ENCODE assay signal across 1 fruit fly cellular context in genomic region chrX:21127267-21127666, dm6.
TF ChIP-seq lines count a peak whose summit lies in the region.

No protein-coding gene starts in this region.

TF ChIP-seq in whole organism, prepupa, 60 proteins besides CTCF, POLR2A, EP300 and RAD21 (continued from another document):
- peak; percentile 54 for TF ChIP-seq acj6 (GFP tag; optimal IDR thresholded peaks at IDR 0.05; lab: Kevin White, UChicago)
- TF ChIP-seq fd59A (GFP tag; optimal IDR thresholded peaks at IDR 0.05; lab: Kevin White, UChicago), result peak; percentile 41
- peak; percentile 57 for TF ChIP-seq OdsH (GFP tag; optimal IDR thresholded peaks at IDR 0.05; lab: Kevin White, UChicago)
- no peak for TF ChIP-seq vri (GFP tag; optimal IDR thresholded peaks at IDR 0.05; lab: Kevin White, UChicago)
- peak; percentile 62 for TF ChIP-seq CG10631 (GFP tag; optimal IDR thresholded peaks at IDR 0.05; lab: Kevin White, UChicago)
- peak; percentile 45 for TF ChIP-seq CG8632 (GFP tag; optimal IDR thresholded peaks at IDR 0.05; lab: Kevin White, UChicago)
- TF ChIP-seq CG34406 (GFP tag; optimal IDR thresholded peaks at IDR 0.05; lab: Kevin White, UChicago), result peak; percentile 36
- TF ChIP-seq CG6808 (GFP tag; optimal IDR thresholded peaks at IDR 0.05; lab: Kevin White, UChicago), result peak; percentile 55
- peak; percentile 52 for TF ChIP-seq achi (GFP tag; optimal IDR thresholded peaks at IDR 0.05; lab: Kevin White, UChicago)
- TF ChIP-seq CG8319 (GFP tag; optimal IDR thresholded peaks at IDR 0.05; lab: Kevin White, UChicago), result no peak
- no peak for TF ChIP-seq fkh (GFP tag; optimal IDR thresholded peaks at IDR 0.05; lab: Kevin White, UChicago)
- TF ChIP-seq Hr4 (GFP tag; optimal IDR thresholded peaks at IDR 0.05; lab: Kevin White, UChicago), result no peak
- TF ChIP-seq ss (GFP tag; optimal IDR thresholded peaks at IDR 0.05; lab: Kevin White, UChicago), result peak; percentile 16 to 74
- TF ChIP-seq Hr38 (GFP tag; optimal IDR thresholded peaks at IDR 0.05; lab: Kevin White, UChicago), result no peak
- no peak for TF ChIP-seq dac (GFP tag; optimal IDR thresholded peaks at IDR 0.05; lab: Kevin White, UChicago)
- TF ChIP-seq CG3032 (tag; optimal IDR thresholded peaks at IDR 0.05; lab: Kevin White, UChicago), result peak; percentile 68
- peak; percentile 22 for TF ChIP-seq esn (GFP tag; optimal IDR thresholded peaks at IDR 0.05; lab: Kevin White, UChicago)
- no peak for TF ChIP-seq cyc (GFP tag; optimal IDR thresholded peaks at IDR 0.05; lab: Kevin White, UChicago)
- TF ChIP-seq Hr39 (GFP tag; optimal IDR thresholded peaks at IDR 0.05; lab: Kevin White, UChicago), result no peak
- TF ChIP-seq Sox102F (GFP tag; optimal IDR thresholded peaks at IDR 0.05; lab: Kevin White, UChicago), result no peak
- peak; percentile 52 for TF ChIP-seq CG9139 (GFP tag; optimal IDR thresholded peaks at IDR 0.05; lab: Kevin White, UChicago)
- peak; percentile 63 for TF ChIP-seq dsx (GFP tag; optimal IDR thresholded peaks at IDR 0.05; lab: Kevin White, UChicago; ENCODE audit: poor library complexity, severe bottlenecking)
- peak; percentile 41 for TF ChIP-seq Eip75B (GFP tag; optimal IDR thresholded peaks at IDR 0.05; lab: Kevin White, UChicago)
- peak; percentile 40 for TF ChIP-seq pdm3 (GFP tag; optimal IDR thresholded peaks at IDR 0.05; lab: Kevin White, UChicago)
- peak; percentile 18 for TF ChIP-seq CG11762 (GFP tag; optimal IDR thresholded peaks at IDR 0.05; lab: Kevin White, UChicago; ENCODE audit: insufficient read depth)
- TF ChIP-seq Met (GFP tag; optimal IDR thresholded peaks at IDR 0.05; lab: Kevin White, UChicago), result peak; percentile 25
- TF ChIP-seq CG15336 (GFP tag; IDR thresholded peaks at IDR 0.05; lab: Robert Waterston, UW), result peak; percentile 45; the same call in 1 of the 2 replicates
- no peak for TF ChIP-seq Blimp-1 (GFP tag; optimal IDR thresholded peaks at IDR 0.05; lab: Kevin White, UChicago)
- peak; percentile 55 for TF ChIP-seq CG1621 (tag; optimal IDR thresholded peaks at IDR 0.05; lab: Kevin White, UChicago)
- TF ChIP-seq CG11902 (GFP tag; optimal IDR thresholded peaks at IDR 0.05; lab: Kevin White, UChicago), result no peak
- TF ChIP-seq Eip93F (GFP tag; optimal IDR thresholded peaks at IDR 0.05; lab: Kevin White, UChicago), result no peak
- TF ChIP-seq CG6163 (GFP tag; IDR thresholded peaks at IDR 0.05; lab: Robert Waterston, UW), result no peak; the same call in 1 of the 3 replicates
- peak; percentile 12 for TF ChIP-seq topi (GFP tag; optimal IDR thresholded peaks at IDR 0.05; lab: Kevin White, UChicago)
- no peak for TF ChIP-seq fd85E (GFP tag; optimal IDR thresholded peaks at IDR 0.05; lab: Kevin White, UChicago)
- TF ChIP-seq Smox (GFP tag; optimal IDR thresholded peaks at IDR 0.05; lab: Kevin White, UChicago), result no peak
- TF ChIP-seq CG3919 (GFP tag; optimal IDR thresholded peaks at IDR 0.05; lab: Kevin White, UChicago), result peak; percentile 50
